Fruit fly (Drosophila melanogaster): ENCODE results near the gene CG14312.

The CG14312 gene

dm6 chr3R:18242089-18242955 is 41.0 kb downstream of the CG14312 start, which contains the start of the genes CG7156 and 14-3-3epsilon (continued):
- peak; percentile 71 for TF ChIP-seq CG15601 (tag; optimal IDR thresholded peaks at IDR 0.05)
- TF ChIP-seq Sin3A (optimal IDR thresholded peaks at IDR 0.05): peak; percentile 98
- no peak for TF ChIP-seq fd64A (GFP tag; optimal IDR thresholded peaks at IDR 0.05)
- TF ChIP-seq Hr51 (GFP tag; optimal IDR thresholded peaks at IDR 0.05): no peak
- no peak for TF ChIP-seq tna (GFP tag; IDR thresholded peaks at IDR 0.05; ENCODE audit: partially characterized antibody)
- TF ChIP-seq HLHmδ (GFP tag; optimal IDR thresholded peaks at IDR 0.05): peak; percentile 44
- TF ChIP-seq CG30020 (tag; optimal IDR thresholded peaks at IDR 0.05): peak; percentile 50
- TF ChIP-seq HmgD (GFP tag; optimal IDR thresholded peaks at IDR 0.05): no peak
- 0 out of 2 replicates have a peak, but pooled peaks have one; percentile 24 for TF ChIP-seq CG4360 (GFP tag; IDR thresholded peaks at IDR 0.05)
- no peak for TF ChIP-seq eve (GFP tag; optimal IDR thresholded peaks at IDR 0.05)
- peak; percentile 18 for TF ChIP-seq HmgZ (tag; optimal IDR thresholded peaks at IDR 0.05)
- no peak for TF ChIP-seq ssp (GFP tag; IDR thresholded peaks at IDR 0.05)
- TF ChIP-seq CG6765 (GFP tag; optimal IDR thresholded peaks at IDR 0.05): no peak
- peak; percentile 66 for TF ChIP-seq CoRest (tag; optimal IDR thresholded peaks at IDR 0.05)
- TF ChIP-seq CG15514 (GFP tag; optimal IDR thresholded peaks at IDR 0.05): peak; percentile 48
- no peak for TF ChIP-seq Rx (GFP tag; IDR thresholded peaks at IDR 0.05)
- no peak; the same call in 2 of the 3 replicates for TF ChIP-seq jigr1 (GFP tag; IDR thresholded peaks at IDR 0.05)
- TF ChIP-seq repo (GFP tag; optimal IDR thresholded peaks at IDR 0.05): no peak
- TF ChIP-seq ewg (GFP tag; optimal IDR thresholded peaks at IDR 0.05): peak; percentile 100
- TF ChIP-seq Adf1 (GFP tag; IDR thresholded peaks at IDR 0.05): peak; percentile 41; the same call in 1 of the 2 replicates
- no peak for TF ChIP-seq CG3726 (GFP tag; IDR thresholded peaks at IDR 0.05)
- peak; percentile 82 for TF ChIP-seq phol (tag; optimal IDR thresholded peaks at IDR 0.05)
- TF ChIP-seq dpn (GFP tag; optimal IDR thresholded peaks at IDR 0.05): peak in 1 of 2 experiments; percentile 45
- peak; percentile 30 for TF ChIP-seq CG10654 (GFP tag; optimal IDR thresholded peaks at IDR 0.05)
- TF ChIP-seq H15 (GFP tag; IDR thresholded peaks at IDR 0.05): 0 out of 3 replicates have a peak, but pooled peaks have one; percentile 15
- TF ChIP-seq klu (GFP tag; IDR thresholded peaks at IDR 0.05): no peak
- peak; percentile 69 for TF ChIP-seq gcm (GFP tag; optimal IDR thresholded peaks at IDR 0.05)
- no peak for TF ChIP-seq Blimp-1 (GFP tag; optimal IDR thresholded peaks at IDR 0.05)
- TF ChIP-seq CG12769 (tag; optimal IDR thresholded peaks at IDR 0.05): no peak
- TF ChIP-seq NK7.1 (GFP tag; optimal IDR thresholded peaks at IDR 0.05): no peak
- TF ChIP-seq CG9797 (GFP tag; optimal IDR thresholded peaks at IDR 0.05): peak; percentile 96
- TF ChIP-seq da (GFP tag; optimal IDR thresholded peaks at IDR 0.05): no peak
- no peak for TF ChIP-seq cg (GFP tag; optimal IDR thresholded peaks at IDR 0.05)
- TF ChIP-seq bcd (GFP tag; optimal IDR thresholded peaks at IDR 0.05): peak; percentile 20
- no peak for TF ChIP-seq dan (GFP tag; IDR thresholded peaks at IDR 0.05)
- TF ChIP-seq z (GFP tag; IDR thresholded peaks at IDR 0.05): no peak
- TF ChIP-seq trh (GFP tag; optimal IDR thresholded peaks at IDR 0.05): no peak
- no peak for TF ChIP-seq crol (GFP tag; IDR thresholded peaks at IDR 0.05)
- peak; percentile 38 for TF ChIP-seq wek (GFP tag; optimal IDR thresholded peaks at IDR 0.05)
- no peak for TF ChIP-seq GATAe (GFP tag; conservative IDR thresholded peaks at IDR 0.05)
- TF ChIP-seq Stat92E (GFP tag; optimal IDR thresholded peaks at IDR 0.05): peak in 1 of 3 experiments; percentile 63
- TF ChIP-seq CG34422 (GFP tag; IDR thresholded peaks at IDR 0.05): peak; percentile 69; the same call in 2 of the 3 replicates
- 0 out of 2 replicates have a peak, but pooled peaks have one; percentile 23 for TF ChIP-seq sim (GFP tag; IDR thresholded peaks at IDR 0.05)
- TF ChIP-seq CG2712 (tag; optimal IDR thresholded peaks at IDR 0.05): peak; percentile 63
- TF ChIP-seq Hmx (GFP tag; optimal IDR thresholded peaks at IDR 0.05): peak; percentile 12
- no peak for TF ChIP-seq Bteb2 (GFP tag; optimal IDR thresholded peaks at IDR 0.05)
- TF ChIP-seq CG3838 (GFP tag; optimal IDR thresholded peaks at IDR 0.05): peak; percentile 14
- TF ChIP-seq lab (GFP tag; optimal IDR thresholded peaks at IDR 0.05): peak; percentile 42
- no peak for TF ChIP-seq disco-r (GFP tag; optimal IDR thresholded peaks at IDR 0.05)
